Fruit fly (Drosophila melanogaster) Kc167 (cell line): ENCODE measurements around the gene CG4456.

Source experiments
- Myc ChIP-seq: fragments of >200 bp; optimal IDR thresholded peaks from 2 replicates; lab custom pipeline; 2017; ENCODE audit warnings: missing external identifiers
- Sin3A ChIP-seq: fragments of >200 bp; optimal IDR thresholded peaks from 2 replicates; lab custom pipeline; 2018; ENCODE audit warnings: missing external identifiers
- h ChIP-seq: fragments of >200 bp; optimal IDR thresholded peaks from 3 replicates; lab custom pipeline; 2018; ENCODE audit warnings: missing external identifiers
- insv ChIP-seq: fragments of >200 bp; optimal IDR thresholded peaks from 3 replicates; lab custom pipeline; 2018; ENCODE audit warnings: missing external identifiers
- psq ChIP-seq: fragments of >200 bp; optimal IDR thresholded peaks from 2 replicates; lab custom pipeline; 2017; ENCODE audit warnings: missing external identifiers
- ttk ChIP-seq: sonication (Bioruptor generic); optimal IDR thresholded peaks from 2 replicates; lab custom pipeline; 2017; ENCODE audit warnings: missing external identifiers

The CG4456 gene

DNA sequence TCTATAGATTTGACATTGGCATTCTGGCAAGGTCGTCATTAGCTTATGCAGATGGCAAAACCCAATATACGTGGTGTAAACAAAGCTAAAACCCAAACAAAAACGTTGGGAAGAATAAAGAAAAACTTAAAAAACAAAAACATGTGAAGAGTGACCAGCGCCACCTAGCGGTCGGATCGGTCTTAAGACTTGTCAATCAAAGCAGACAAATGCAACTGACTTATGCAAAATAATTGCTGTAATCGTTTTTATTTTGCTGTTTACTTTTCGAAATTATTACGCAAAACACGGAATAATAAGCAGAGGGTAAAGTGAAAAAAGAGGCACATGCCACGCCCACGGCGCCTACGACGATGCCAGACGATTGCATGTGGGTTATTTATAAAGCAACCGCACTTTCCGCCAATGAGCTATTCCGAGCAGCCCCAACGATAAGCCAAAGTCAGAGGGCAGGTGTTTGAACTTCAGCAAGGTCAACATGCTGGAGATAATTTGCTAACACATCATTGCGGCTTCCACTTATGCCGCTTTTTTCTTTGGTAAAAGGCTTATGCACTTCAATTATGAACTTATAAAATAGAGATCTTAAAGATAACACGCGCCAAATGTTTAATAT is 16.3 kb upstream of the CG4456 start:
- no peak for TF ChIP-seq insv (lab: Kevin White, UChicago)
- TF ChIP-seq Myc, result no peak
- TF ChIP-seq psq (lab: Kevin White, UChicago), result no peak
- TF ChIP-seq ttk (lab: Kevin White, UChicago), result no peak
- TF ChIP-seq Sin3A (lab: Kevin White, UChicago), result no peak
- TF ChIP-seq h, result no peak

dm6 chr3L:9357830-9358712 is 14.5 kb upstream of the CG4456 start:
- TF ChIP-seq Myc, result no peak
- TF ChIP-seq h, result no peak
- TF ChIP-seq Sin3A (lab: Kevin White, UChicago), result no peak
- no peak for TF ChIP-seq ttk (lab: Kevin White, UChicago)
- no peak for TF ChIP-seq psq (lab: Kevin White, UChicago)
- TF ChIP-seq insv (lab: Kevin White, UChicago), result no peak

DNA sequence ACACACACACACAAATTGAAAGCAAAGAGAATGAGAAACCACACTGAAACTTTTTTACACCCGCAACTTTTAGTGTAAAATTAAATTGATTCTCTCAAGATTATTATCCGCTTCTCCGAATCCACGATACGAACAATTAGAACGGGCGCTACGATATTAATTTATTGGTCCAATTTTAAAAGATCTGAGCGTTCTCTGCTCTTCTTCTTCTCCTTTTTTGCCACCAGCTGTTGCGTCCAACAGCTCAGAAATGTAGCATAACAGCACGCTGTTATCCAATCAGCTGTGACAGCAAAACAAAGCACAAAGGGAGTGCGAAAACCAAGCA is 13.8 kb upstream of the CG4456 start, which contains the start of the genes UGP and Svip:
UGP (minus strand) TSS at position 223 of the 328 bp plus-strand sequence.
Svip (plus strand) TSS at position 287 of the 328 bp plus-strand sequence.
- TF ChIP-seq Myc (no peak), insv (lab: Kevin White, UChicago) (no peak), ttk (lab: Kevin White, UChicago) (no peak), h (no peak), psq (lab: Kevin White, UChicago) (no peak), Sin3A (lab: Kevin White, UChicago) (no peak)

dm6 chr3L:9360217-9360692 is 12.3 kb upstream of the CG4456 start, which contains the start of gene Pdxk:
TSS of gene Pdxk (plus strand) at chr3L:9360316.
- no peak for TF ChIP-seq insv (lab: Kevin White, UChicago)
- no peak for TF ChIP-seq h
- TF ChIP-seq Myc, result no peak
- no peak for TF ChIP-seq ttk (lab: Kevin White, UChicago)

DNA sequence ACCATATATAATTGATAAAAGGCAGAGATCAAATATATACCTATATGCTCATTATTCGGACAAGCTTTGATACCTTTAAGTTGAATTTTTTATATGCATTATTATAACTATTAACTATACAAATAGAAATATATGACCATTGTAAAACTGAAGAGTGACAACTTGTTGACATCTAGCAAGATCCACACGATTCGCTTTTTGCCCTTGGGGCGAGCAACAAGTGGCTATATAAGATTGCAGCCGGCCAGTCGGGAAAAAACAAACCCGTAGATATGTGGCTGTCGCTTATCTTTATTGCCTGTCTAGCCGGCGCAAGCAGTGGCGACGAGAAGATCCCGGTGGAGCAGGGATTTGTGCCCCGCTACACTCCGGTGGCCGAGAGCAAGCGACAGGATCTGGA is 10.6 kb upstream of the CG4456 start, which contains the start of gene CG34456:
CG34456 (plus strand) TSS at position 215 of the 400 bp plus-strand sequence.
- no peak for TF ChIP-seq psq (lab: Kevin White, UChicago)
- TF ChIP-seq Sin3A (lab: Kevin White, UChicago), result no peak
- no peak for TF ChIP-seq h
- TF ChIP-seq insv (lab: Kevin White, UChicago), result no peak
- TF ChIP-seq ttk (lab: Kevin White, UChicago), result no peak
- no peak for TF ChIP-seq Myc

DNA sequence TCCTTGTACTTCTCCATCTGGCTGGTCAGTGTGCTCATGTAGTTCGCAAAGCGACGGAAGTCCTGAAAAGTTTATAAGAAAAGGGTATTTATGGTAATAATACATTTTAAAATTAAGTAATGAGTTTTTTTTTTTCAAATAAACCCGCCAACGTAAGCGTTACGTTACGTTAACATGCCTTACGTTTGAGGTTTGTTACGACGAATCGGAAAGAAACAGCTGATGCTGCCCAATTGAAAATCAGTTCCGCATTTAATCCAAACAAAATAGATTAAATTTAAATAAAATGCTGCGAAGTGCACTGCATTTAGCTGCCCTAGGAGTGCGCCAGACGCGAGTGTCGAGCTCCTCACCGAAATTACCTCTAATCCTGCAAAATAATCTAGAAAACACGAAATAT is 8.4 kb upstream of the CG4456 start, which contains the start of gene mRRF1:
mRRF1 (plus strand) TSS at position 220 of the 400 bp plus-strand sequence.
- TF ChIP-seq h (no peak), Myc (no peak), ttk (lab: Kevin White, UChicago) (no peak), insv (lab: Kevin White, UChicago) (no peak), Sin3A (lab: Kevin White, UChicago) (no peak), psq (lab: Kevin White, UChicago) (no peak)

DNA sequence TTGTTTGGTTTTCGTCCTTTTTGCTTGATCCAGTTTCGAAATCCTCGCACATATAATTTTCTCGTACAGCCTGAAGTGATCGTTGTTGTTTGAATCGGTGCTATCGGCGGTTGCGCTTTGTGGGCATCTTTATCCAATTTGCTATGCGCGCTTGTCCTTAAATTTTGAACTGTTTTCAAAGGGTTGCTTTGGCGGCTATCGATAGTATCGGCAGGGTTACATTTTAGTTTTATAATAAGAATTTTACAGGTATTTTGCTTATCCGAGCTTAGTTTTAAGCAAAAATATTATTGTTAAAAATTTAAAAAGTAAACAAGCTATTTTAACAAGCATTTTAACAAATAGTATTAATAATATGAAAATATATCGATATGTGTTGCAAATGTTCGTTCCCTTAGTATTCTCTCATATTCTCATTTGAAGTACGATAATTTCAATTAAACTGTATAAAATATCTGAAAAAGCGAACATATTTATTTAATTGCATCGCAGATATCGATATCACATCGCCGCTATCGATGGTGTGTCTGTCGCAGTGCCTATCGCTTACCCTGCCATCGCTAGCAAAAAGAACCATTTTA is 5.6 kb upstream of the CG4456 start, which contains the start of the genes Klp67A and CG4452:
Klp67A (minus strand) TSS at position 197 of the 581 bp plus-strand sequence.
CG4452 (plus strand) TSS at position 528 of the 581 bp plus-strand sequence.
- peak; percentile 70 for TF ChIP-seq psq (lab: Kevin White, UChicago)
- TF ChIP-seq insv (lab: Kevin White, UChicago), result no peak

DNA sequence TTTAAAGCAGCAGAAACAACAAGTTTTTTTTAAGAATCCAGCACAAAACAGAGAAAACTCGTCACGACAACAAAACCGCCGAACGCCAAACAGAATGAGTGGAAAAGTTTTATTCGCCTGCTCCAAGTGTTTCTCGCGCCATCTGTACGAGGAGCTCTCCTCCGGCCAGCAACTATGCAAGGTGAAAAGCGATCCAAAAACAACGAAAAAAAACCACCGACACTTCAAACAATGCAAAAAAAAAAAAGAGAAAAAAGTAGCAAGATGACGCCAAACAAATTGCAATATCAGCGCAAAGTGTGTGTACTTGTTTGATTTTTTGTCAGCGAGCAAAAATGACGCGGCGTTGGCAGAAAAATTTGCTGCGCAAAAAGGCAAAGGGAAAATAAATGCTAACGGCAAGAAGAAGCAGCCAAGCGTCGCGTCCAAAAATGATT is 5.1 kb upstream of the CG4456 start:
- no peak for TF ChIP-seq ttk (lab: Kevin White, UChicago)

DNA sequence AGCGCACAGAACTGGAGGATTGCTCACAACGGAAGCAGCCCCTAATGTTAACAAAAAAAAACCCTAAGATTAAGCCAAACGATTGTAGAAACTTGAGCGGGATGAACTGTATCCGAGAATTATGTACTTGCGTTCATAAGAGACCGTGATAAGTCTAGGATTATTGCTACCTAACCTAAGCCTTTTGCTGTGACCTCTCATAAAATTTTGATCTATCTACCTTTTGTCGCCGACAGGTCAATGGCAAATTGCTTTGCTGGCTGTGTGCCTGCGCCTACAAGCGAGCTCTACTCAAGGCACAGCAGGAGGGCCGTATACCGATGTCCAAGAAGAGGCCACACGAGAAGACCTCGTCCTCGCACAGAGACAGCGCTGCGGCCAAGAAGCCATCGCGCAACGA is 3.9 kb upstream of the CG4456 start:
- no peak for TF ChIP-seq psq (lab: Kevin White, UChicago)
- TF ChIP-seq ttk (lab: Kevin White, UChicago), result no peak
- no peak for TF ChIP-seq Myc
- no peak for TF ChIP-seq h
- TF ChIP-seq Sin3A (lab: Kevin White, UChicago), result no peak
- TF ChIP-seq insv (lab: Kevin White, UChicago), result no peak

- TF ChIP-seq insv (lab: Kevin White, UChicago) (no peak), psq (lab: Kevin White, UChicago) (no peak), h (no peak), Sin3A (lab: Kevin White, UChicago) (no peak), ttk (lab: Kevin White, UChicago) (no peak), Myc (no peak)
These were observed 1.6 kb upstream of the CG4456 start, which contains the start of gene Fdx1 for dm6 chr3L:9370907-9371365. TSS of gene Fdx1 (minus strand) at chr3L:9371238.

DNA sequence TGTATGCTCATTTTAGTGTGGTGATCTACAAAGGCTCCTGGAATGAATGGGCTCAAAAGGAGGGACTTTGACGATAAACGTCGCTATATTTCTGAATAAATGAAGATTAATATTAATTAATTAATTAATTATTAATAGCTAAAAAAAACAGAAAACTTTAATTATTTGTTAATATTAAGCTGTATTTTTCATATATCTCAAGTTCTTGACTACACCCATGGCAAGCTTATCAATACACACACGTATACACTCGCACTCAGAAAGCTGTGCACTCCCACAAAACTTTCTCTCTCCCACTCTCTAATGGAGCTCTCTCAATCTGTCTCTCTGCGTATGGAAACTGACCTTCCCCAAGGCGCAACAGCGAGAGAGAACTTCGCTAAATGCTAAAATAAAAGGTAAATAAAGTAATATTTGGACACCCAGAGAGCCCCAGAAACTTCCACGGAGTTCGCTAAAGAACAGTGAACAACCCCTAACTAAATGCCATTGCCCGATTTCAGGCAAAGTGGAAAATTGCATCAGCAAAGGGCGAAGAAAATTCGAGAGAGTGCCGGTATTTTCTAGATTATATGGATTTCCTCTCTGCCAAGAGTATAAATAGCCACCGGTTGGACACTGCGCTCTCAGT is 967 bp downstream of the CG4456 start:
- TF ChIP-seq h, result no peak
- no peak for TF ChIP-seq psq (lab: Kevin White, UChicago)
- no peak for TF ChIP-seq Myc
- no peak for TF ChIP-seq ttk (lab: Kevin White, UChicago)
- no peak for TF ChIP-seq Sin3A (lab: Kevin White, UChicago)
- no peak for TF ChIP-seq insv (lab: Kevin White, UChicago)
